Worm (Caenorhabditis elegans): ENCODE data around the gene F56D2.5.

Gene F56D2.5

DNA sequence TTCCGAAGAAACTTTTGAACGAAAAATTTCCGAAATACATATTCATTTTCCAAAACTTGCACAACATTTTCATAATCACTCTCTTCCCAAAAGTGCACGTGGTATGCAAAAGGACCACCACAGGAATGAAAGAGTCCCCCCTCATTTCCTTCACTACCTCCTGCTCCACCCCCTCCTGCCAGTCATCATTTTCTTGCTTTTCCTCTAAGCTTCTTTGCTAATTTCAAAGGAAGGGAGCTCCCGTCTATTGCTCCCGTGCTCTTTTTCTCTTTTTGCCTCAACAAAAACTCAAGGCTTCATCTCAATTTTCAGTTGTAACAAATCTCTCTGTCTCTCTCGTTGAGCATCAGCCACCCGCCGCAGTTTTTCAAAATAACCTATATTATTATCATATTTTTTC lies 8.4 kb downstream of the F56D2.5 start (continued):
- TF ChIP-seq lin-40 (tag; optimal IDR thresholded peaks at IDR 0.05) (no peak), hsf-1 (GFP tag; IDR thresholded peaks at IDR 0.05) (no peak), ceh-58 (GFP tag; IDR thresholded peaks at IDR 0.05) (no peak)

DNA sequence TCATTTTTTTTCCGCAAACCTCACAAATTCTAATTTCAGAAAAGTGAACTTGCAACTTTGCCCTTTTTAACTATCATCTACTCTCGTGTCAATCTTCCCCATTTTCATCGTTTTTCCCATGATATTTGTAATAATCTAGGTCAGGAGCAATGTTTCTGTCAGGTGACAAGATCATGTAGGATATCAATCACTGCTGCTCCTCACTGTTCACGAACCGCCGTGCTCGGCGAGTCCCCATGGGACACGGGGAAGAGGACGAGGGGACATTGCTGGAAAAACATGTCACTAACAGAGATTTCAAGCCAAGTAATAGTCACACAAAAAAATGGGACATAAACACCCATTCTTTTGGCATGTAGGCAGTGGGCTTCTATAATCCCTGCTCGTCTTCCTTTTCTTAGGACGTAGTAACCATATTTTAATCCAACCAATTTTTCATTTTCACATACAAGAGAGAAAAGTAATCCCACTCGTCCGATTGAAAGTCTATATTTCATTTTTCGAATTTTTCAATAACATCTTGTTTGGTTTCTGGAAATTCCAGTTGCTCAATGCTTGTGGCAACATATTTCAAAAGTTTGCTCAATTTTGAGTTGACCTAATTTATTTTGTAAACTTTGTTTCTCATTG lies 10.3 kb downstream of the F56D2.5 start:
- TF ChIP-seq repo-1 (tag; optimal IDR thresholded peaks at IDR 0.05) (no peak), mxl-1 (tag; optimal IDR thresholded peaks at IDR 0.05) (no peak), aptf-2 (GFP tag; conservative IDR thresholded peaks at IDR 0.05) (no peak), Y53F4B.3 (GFP tag; IDR thresholded peaks at IDR 0.05) (no peak), attf-5 (GFP tag; optimal IDR thresholded peaks at IDR 0.05) (no peak), tlf-1 (GFP tag; optimal IDR thresholded peaks at IDR 0.05) (no peak), ztf-22 (GFP tag; optimal IDR thresholded peaks at IDR 0.05) (no peak), fkh-3 (tag; optimal IDR thresholded peaks at IDR 0.05) (no peak)

DNA sequence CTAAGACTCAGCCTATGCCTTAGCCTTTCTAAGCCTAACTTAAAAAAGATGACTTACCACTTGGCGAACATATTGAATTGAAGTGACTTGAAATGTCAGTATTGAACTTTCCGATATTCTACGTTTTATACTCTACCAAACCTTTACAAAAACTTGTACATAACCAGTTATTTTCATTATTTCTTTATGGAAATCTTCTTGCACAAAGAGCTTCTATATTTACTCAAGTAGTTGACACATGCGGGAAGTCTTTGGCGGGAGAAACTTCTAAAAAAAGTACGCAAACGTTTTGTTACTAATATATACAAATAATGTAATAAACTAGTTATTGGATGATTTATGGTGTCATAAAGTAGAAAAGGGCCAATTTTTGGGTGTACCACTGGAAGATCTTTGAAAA lies 12.5 kb downstream of the F56D2.5 start, which contains the start of gene nspb-12:
Gene nspb-12 (minus strand): TSS at position 101 of the 400 bp plus-strand sequence.
- TF ChIP-seq C17E4.6 (GFP tag; IDR thresholded peaks at IDR 0.05): no peak
- no peak for TF ChIP-seq him-1 (tag; optimal IDR thresholded peaks at IDR 0.05)
- TF ChIP-seq lsy-27 (tag; optimal IDR thresholded peaks at IDR 0.05; ENCODE audit: borderline replicate concordance, insufficient read depth): no peak
- no peak for TF ChIP-seq mxl-1 (tag; optimal IDR thresholded peaks at IDR 0.05)
- no peak for TF ChIP-seq somi-1 (GFP tag; optimal IDR thresholded peaks at IDR 0.05)
- no peak for TF ChIP-seq K12H6.12 (tag; optimal IDR thresholded peaks at IDR 0.05)
- TF ChIP-seq dpff-1 (tag; optimal IDR thresholded peaks at IDR 0.05): no peak
- no peak for TF ChIP-seq hmg-20 (GFP tag; IDR thresholded peaks at IDR 0.05)
- TF ChIP-seq gei-17 (GFP tag; optimal IDR thresholded peaks at IDR 0.05): no peak
- TF ChIP-seq ceh-100 (GFP tag; IDR thresholded peaks at IDR 0.05): no peak
- TF ChIP-seq ztf-28 (GFP tag; IDR thresholded peaks at IDR 0.05): no peak
- TF ChIP-seq tbp1 (GFP tag; optimal IDR thresholded peaks at IDR 0.05): no peak
- TF ChIP-seq madf-6 (GFP tag; IDR thresholded peaks at IDR 0.05): no peak

DNA sequence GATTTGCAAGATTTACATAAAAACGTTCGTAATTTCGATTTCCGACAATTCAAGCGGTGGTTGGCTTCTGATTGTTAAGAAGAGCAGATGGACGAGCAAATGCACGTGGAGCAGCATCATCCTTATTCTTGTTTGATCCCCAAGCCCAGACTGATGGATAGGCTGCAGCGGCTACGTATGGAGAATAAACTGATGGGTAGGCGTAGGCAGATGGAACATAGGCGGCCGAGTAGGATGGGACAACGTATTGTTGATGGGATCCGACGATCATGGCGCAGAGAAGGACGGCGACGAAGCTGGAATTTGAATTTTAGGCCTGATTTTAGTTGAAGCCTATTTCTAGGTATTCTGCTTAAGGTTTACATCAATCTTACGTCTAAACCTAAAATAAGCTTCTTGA lies 13.0 kb downstream of the F56D2.5 start:
- TF ChIP-seq Y95B8A.8 (GFP tag; IDR thresholded peaks at IDR 0.05): no peak
- no peak for TF ChIP-seq egl-18 (GFP tag; IDR thresholded peaks at IDR 0.05)
- TF ChIP-seq aptf-3 (GFP tag; IDR thresholded peaks at IDR 0.05): 0 out of 2 replicates have a peak, but pooled peaks have one; percentile 12
- no peak for TF ChIP-seq lsy-27 (tag; optimal IDR thresholded peaks at IDR 0.05; ENCODE audit: borderline replicate concordance, insufficient read depth)
- TF ChIP-seq F57C9.4 (tag; optimal IDR thresholded peaks at IDR 0.05): no peak

DNA sequence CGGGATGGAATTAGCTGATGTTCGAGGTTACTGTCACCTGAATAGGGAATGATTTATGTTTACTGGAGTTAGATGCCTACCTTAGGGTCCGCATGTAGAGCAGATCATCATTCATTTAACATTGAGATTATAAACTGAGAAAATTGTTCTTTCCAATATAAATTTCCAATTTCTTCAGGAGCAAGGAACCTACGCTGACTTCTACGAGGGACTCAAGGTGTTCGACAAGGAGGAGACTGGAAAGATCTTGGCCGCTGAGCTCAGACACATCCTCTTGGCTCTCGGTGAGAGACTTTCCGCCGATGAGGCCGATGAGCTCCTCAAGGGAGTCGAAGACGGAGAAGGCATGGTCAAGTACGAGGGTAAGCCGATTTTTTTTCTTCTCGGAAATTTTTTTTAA lies 14.7 kb downstream of the F56D2.5 start:
- TF ChIP-seq somi-1 (GFP tag; optimal IDR thresholded peaks at IDR 0.05): no peak
- TF ChIP-seq mel-28 (tag; optimal IDR thresholded peaks at IDR 0.05; ENCODE audit: borderline replicate concordance): no peak
- TF ChIP-seq ceh-100 (GFP tag; IDR thresholded peaks at IDR 0.05): no peak
- no peak for TF ChIP-seq Y53F4B.3 (GFP tag; IDR thresholded peaks at IDR 0.05)
- TF ChIP-seq atf-7 (tag; optimal IDR thresholded peaks at IDR 0.05): no peak
- no peak for TF ChIP-seq snpc-1.1 (tag; optimal IDR thresholded peaks at IDR 0.05; ENCODE audit: insufficient read depth)
- no peak for TF ChIP-seq hlh-12 (tag; optimal IDR thresholded peaks at IDR 0.05)
- no peak for TF ChIP-seq ztf-3 (GFP tag; optimal IDR thresholded peaks at IDR 0.05)
- no peak for TF ChIP-seq madf-8 (GFP tag; conservative IDR thresholded peaks at IDR 0.05)
- TF ChIP-seq aptf-3 (GFP tag; IDR thresholded peaks at IDR 0.05): no peak
- TF ChIP-seq snpc-4 (GFP tag; optimal IDR thresholded peaks at IDR 0.05): no peak
- TF ChIP-seq snpc-4 (tag; optimal IDR thresholded peaks at IDR 0.05): no peak
- TF ChIP-seq ceh-58 (GFP tag; IDR thresholded peaks at IDR 0.05): no peak
- TF ChIP-seq F55B11.4 (tag; optimal IDR thresholded peaks at IDR 0.05; ENCODE audit: borderline replicate concordance, insufficient read depth): no peak
- TF ChIP-seq aptf-2 (GFP tag; conservative IDR thresholded peaks at IDR 0.05): no peak
- TF ChIP-seq let-526 (GFP tag; IDR thresholded peaks at IDR 0.05): no peak
- no peak for TF ChIP-seq nfya-2 (GFP tag; IDR thresholded peaks at IDR 0.05)
- TF ChIP-seq madf-3 (GFP tag; IDR thresholded peaks at IDR 0.05): no peak
- TF ChIP-seq chd-7 (tag; optimal IDR thresholded peaks at IDR 0.05): no peak
- no peak for TF ChIP-seq tbx-9 (tag; optimal IDR thresholded peaks at IDR 0.05; ENCODE audit: borderline replicate concordance)
- no peak for TF ChIP-seq egl-18 (GFP tag; IDR thresholded peaks at IDR 0.05)

Data from whole organism, young adult.